Worm (Caenorhabditis elegans) whole organism, L1 larva: ENCODE measurements around the gene C16C8.10.

Experiments
- egl-27 ChIP-seq, 2 experiments: fragments of 150-350 bp in 1 of 2; sonication (generic microtip); optimal IDR thresholded peaks; 3 replicates each; lab custom pipeline; 2017 to 2018; ENCODE audit warnings: missing biosample characterization in 2 of 2, missing genetic modification characterization in 2 of 2, missing genetic modification reagents in 2 of 2
- lin-13 ChIP-seq: fragments of 150-350 bp; optimal IDR thresholded peaks from 2 replicates; lab custom pipeline; 2014; ENCODE audit warnings: missing biosample characterization, missing genetic modification reagents, missing genetic modification characterization
- mef-2 ChIP-seq: fragments of 150-350 bp; optimal IDR thresholded peaks from 2 replicates; lab custom pipeline; 2014; ENCODE audit warnings: missing biosample characterization, missing genetic modification characterization
- pag-3 ChIP-seq: sonication (generic microtip); optimal IDR thresholded peaks from 2 replicates; lab custom pipeline; 2017; ENCODE audit warnings: missing genetic modification characterization, mild to moderate bottlenecking, missing compliant biosample characterization, antibody characterized with exemption, borderline replicate concordance; ENCODE audit not compliant: insufficient read depth

ce11 chrII:3472316-3472715, 7.8 kb upstream of the C16C8.10 start, which contains the start of gene Y49F6B.12:
- TF ChIP-seq pag-3 (tag; lab: Kevin White, UChicago), result no peak
- no peak for TF ChIP-seq mef-2 (tag; lab: Kevin White, UChicago)
- no peak for TF ChIP-seq lin-13 (GFP tag; lab: Kevin White, UChicago)
- no peak for TF ChIP-seq egl-27 (tag; optimal IDR thresholded peaks at IDR 0.05; lab: Kevin White, UChicago)
